Worm (Caenorhabditis elegans): Measurements from ENCODE around the gene T22C8.1.

ce11 chrII:8640503-8640902 is 27.9 kb downstream of the T22C8.1 start:
- no peak for TF ChIP-seq efl-1 (optimal IDR thresholded peaks at IDR 0.05)
- no peak for TF ChIP-seq efl-1 (GFP tag; optimal IDR thresholded peaks at IDR 0.05 in 1 of 2)
- TF ChIP-seq lin-35 (GFP tag; optimal IDR thresholded peaks at IDR 0.05): no peak
- TF ChIP-seq aly-2 (tag; optimal IDR thresholded peaks at IDR 0.05): no peak
- no peak for TF ChIP-seq ceh-82 (tag; optimal IDR thresholded peaks at IDR 0.05)
- TF ChIP-seq nhr-76 (tag; optimal IDR thresholded peaks at IDR 0.05): no peak
- TF ChIP-seq tlp-1 (tag; optimal IDR thresholded peaks at IDR 0.05): no peak
